Fruit fly (Drosophila melanogaster) whole organism, prepupa: ENCODE measurements around the gene CG3386.

ENCODE experiments used
- CG10669 ChIP-seq: fragments of 200-800 bp; sonication (Bioruptor generic); optimal IDR thresholded peaks from 3 replicates; lab custom pipeline; 2018; ENCODE audit warnings: missing biosample characterization, mild to moderate bottlenecking, missing genetic modification characterization, moderate library complexity
- CG11294 ChIP-seq: fragments of 200-800 bp; sonication (Bioruptor generic); IDR thresholded peaks from 2 replicates; pipeline ENCODE4 v1.3.6; 2022; ENCODE audit warnings: missing biosample characterization, missing genetic modification characterization
- CG15336 ChIP-seq: fragments of 200-800 bp; sonication (Bioruptor generic); IDR thresholded peaks from 2 replicates; pipeline ENCODE4 v1.3.6; 2022; ENCODE audit warnings: missing biosample characterization, missing genetic modification characterization
- CG32006 ChIP-seq: fragments of 200-800 bp; sonication (Bioruptor generic); optimal IDR thresholded peaks from 3 replicates; lab custom pipeline; 2017; ENCODE audit warnings: missing biosample characterization, mild to moderate bottlenecking, missing genetic modification characterization
- CG34406 ChIP-seq: fragments of 200-800 bp; sonication (Bioruptor generic); optimal IDR thresholded peaks from 3 replicates; lab custom pipeline; 2016; ENCODE audit warnings: missing biosample characterization, missing genetic modification characterization
- CG6163 ChIP-seq: fragments of 200-800 bp; sonication (Bioruptor generic); IDR thresholded peaks from 3 replicates; pipeline ENCODE4 v1.3.6; 2022; ENCODE audit warnings: missing biosample characterization, missing genetic modification characterization
- CG6276 ChIP-seq: fragments of 200-800 bp; sonication (Bioruptor generic); optimal IDR thresholded peaks from 2 replicates; lab custom pipeline; 2017; ENCODE audit warnings: missing biosample characterization, mild to moderate bottlenecking, missing genetic modification characterization
- CG6792 ChIP-seq: fragments of 200-800 bp; sonication (Bioruptor generic); optimal IDR thresholded peaks from 3 replicates; lab custom pipeline; 2016; ENCODE audit warnings: missing biosample characterization, missing genetic modification characterization
- CG6808 ChIP-seq: fragments of 200-800 bp; sonication (Bioruptor generic); optimal IDR thresholded peaks from 3 replicates; lab custom pipeline; 2017; ENCODE audit warnings: missing biosample characterization, missing genetic modification characterization, mild to moderate bottlenecking, moderate library complexity, missing genetic modification reagents
- CG6854 ChIP-seq: fragments of 200-800 bp; sonication (Bioruptor generic); optimal IDR thresholded peaks from 2 replicates; lab custom pipeline; 2017; ENCODE audit warnings: missing biosample characterization, mild to moderate bottlenecking, missing genetic modification characterization
- CG8632 ChIP-seq: fragments of 200-800 bp; sonication (Bioruptor generic); optimal IDR thresholded peaks from 3 replicates; lab custom pipeline; 2016; ENCODE audit warnings: missing biosample characterization, missing genetic modification characterization
- Eip75B ChIP-seq: fragments of 200-800 bp; sonication (Bioruptor generic); optimal IDR thresholded peaks from 3 replicates; lab custom pipeline; 2016; ENCODE audit warnings: missing biosample characterization, missing genetic modification characterization
- Eip93F ChIP-seq: fragments of 200-800 bp; sonication (Bioruptor generic); optimal IDR thresholded peaks from 2 replicates; lab custom pipeline; 2016; ENCODE audit warnings: missing biosample characterization, mild to moderate bottlenecking, missing genetic modification characterization
- Ets21C ChIP-seq: fragments of 200-800 bp; sonication (Bioruptor generic); optimal IDR thresholded peaks from 3 replicates; lab custom pipeline; 2016; ENCODE audit warnings: missing biosample characterization, missing genetic modification characterization
- Gug ChIP-seq: fragments of 200-800 bp; sonication (Bioruptor generic); IDR thresholded peaks from 2 replicates; pipeline ENCODE4 v1.3.6; 2022; ENCODE audit warnings: missing biosample characterization, missing genetic modification characterization
- Lpt ChIP-seq: fragments of 200-800 bp; sonication (Bioruptor generic); optimal IDR thresholded peaks from 3 replicates; lab custom pipeline; 2016; ENCODE audit warnings: missing biosample characterization, missing genetic modification characterization
- OdsH ChIP-seq: fragments of 200-800 bp; sonication (Bioruptor generic); optimal IDR thresholded peaks from 3 replicates; lab custom pipeline; 2016; ENCODE audit warnings: missing biosample characterization, missing genetic modification characterization
- Smox ChIP-seq: fragments of 200-800 bp; sonication (Bioruptor generic); optimal IDR thresholded peaks from 3 replicates; lab custom pipeline; 2016; ENCODE audit warnings: missing biosample characterization, missing genetic modification characterization
- Sox14 ChIP-seq: fragments of 200-800 bp; sonication (Bioruptor generic); optimal IDR thresholded peaks from 3 replicates; lab custom pipeline; 2016; ENCODE audit warnings: missing biosample characterization, missing genetic modification characterization
- achi ChIP-seq: fragments of 200-800 bp; sonication (Bioruptor generic); optimal IDR thresholded peaks from 3 replicates; lab custom pipeline; 2016; ENCODE audit warnings: missing biosample characterization, missing genetic modification characterization
- acj6 ChIP-seq: fragments of 200-800 bp; sonication (Bioruptor generic); optimal IDR thresholded peaks from 3 replicates; lab custom pipeline; 2016; ENCODE audit warnings: missing biosample characterization, missing genetic modification characterization
- cyc ChIP-seq: fragments of 200-800 bp; sonication (Bioruptor generic); optimal IDR thresholded peaks from 3 replicates; lab custom pipeline; 2016; ENCODE audit warnings: missing biosample characterization, missing genetic modification characterization
- dac ChIP-seq: fragments of 200-800 bp; sonication (Bioruptor generic); optimal IDR thresholded peaks from 2 replicates; lab custom pipeline; 2017; ENCODE audit warnings: missing biosample characterization, mild to moderate bottlenecking, missing genetic modification characterization
- eg ChIP-seq: fragments of 200-800 bp; sonication (Bioruptor generic); IDR thresholded peaks from 3 replicates; pipeline ENCODE4 v1.3.6; 2022; ENCODE audit warnings: missing biosample characterization, missing genetic modification characterization
- esn ChIP-seq: fragments of 200-800 bp; sonication (Bioruptor generic); optimal IDR thresholded peaks from 2 replicates; lab custom pipeline; 2016; ENCODE audit warnings: missing biosample characterization, mild to moderate bottlenecking, missing genetic modification characterization, moderate library complexity
- fkh ChIP-seq: fragments of 200-800 bp; sonication (Bioruptor generic); optimal IDR thresholded peaks from 3 replicates; lab custom pipeline; 2017; ENCODE audit warnings: missing biosample characterization, mild to moderate bottlenecking, missing genetic modification characterization, moderate library complexity
- ss ChIP-seq, 2 experiments: fragments of 200-800 bp; sonication (Bioruptor generic); optimal IDR thresholded peaks; 2 replicates in 1 of 2; 3 replicates in 1 of 2; lab custom pipeline; 2017 to 2018; ENCODE audit warnings: mild to moderate bottlenecking in 2 of 2, missing biosample characterization in 2 of 2, missing genetic modification characterization in 2 of 2, moderate library complexity in 1 of 2
- svp ChIP-seq: fragments of 200-800 bp; sonication (Bioruptor generic); peaks from one replicate; lab custom pipeline; 2016; ENCODE audit warnings: missing biosample characterization, missing genetic modification characterization
- vri ChIP-seq: fragments of 200-800 bp; sonication (Bioruptor generic); optimal IDR thresholded peaks from 3 replicates; lab custom pipeline; 2016; ENCODE audit warnings: missing biosample characterization, mild to moderate bottlenecking, missing genetic modification characterization

Gene CG3386

DNA sequence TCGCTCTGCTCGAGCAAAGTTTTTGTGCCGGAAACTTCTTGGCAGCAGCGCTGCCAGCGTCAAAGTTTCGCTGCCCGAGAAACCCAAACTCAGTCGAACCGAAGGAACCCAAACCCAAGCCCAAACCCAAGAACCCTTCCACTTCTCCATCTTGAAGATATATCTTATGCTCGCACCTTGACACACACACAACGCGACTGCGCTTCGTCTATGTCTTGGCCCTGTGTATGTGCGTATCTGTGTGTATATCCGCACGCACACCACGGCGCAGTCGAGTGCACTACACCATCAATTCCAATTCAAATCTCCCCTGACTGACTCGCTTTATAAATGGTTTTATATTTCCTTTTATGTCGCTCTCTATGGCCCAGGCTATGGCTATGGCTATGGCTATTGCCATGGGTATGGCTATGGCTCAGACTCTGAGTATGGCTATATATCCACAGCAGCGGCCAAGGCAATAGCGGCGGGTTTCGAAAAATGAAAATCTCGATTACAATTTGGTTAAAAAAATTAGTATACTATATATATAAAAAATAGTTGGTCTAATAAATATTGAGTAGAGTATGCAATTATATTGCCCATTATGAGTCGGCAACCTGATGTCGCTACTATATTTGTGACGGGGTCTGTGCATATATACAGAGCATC is 14.3 kb upstream of the CG3386 start (continued):
- TF ChIP-seq CG6854 (GFP tag; lab: Kevin White, UChicago) (peak; percentile 90), Sox14 (GFP tag; lab: Kevin White, UChicago) (peak; percentile 83), Gug (peak; percentile 93), svp (peak; percentile 87), CG6163 (peak; percentile 98), dac (peak; percentile 81), CG6276 (GFP tag; lab: Kevin White, UChicago) (peak; percentile 93), vri (GFP tag; lab: Kevin White, UChicago) (no peak), Lpt (GFP tag; lab: Kevin White, UChicago) (peak; percentile 92)
- TF ChIP-seq, all 60 proteins: peak for 56

DNA sequence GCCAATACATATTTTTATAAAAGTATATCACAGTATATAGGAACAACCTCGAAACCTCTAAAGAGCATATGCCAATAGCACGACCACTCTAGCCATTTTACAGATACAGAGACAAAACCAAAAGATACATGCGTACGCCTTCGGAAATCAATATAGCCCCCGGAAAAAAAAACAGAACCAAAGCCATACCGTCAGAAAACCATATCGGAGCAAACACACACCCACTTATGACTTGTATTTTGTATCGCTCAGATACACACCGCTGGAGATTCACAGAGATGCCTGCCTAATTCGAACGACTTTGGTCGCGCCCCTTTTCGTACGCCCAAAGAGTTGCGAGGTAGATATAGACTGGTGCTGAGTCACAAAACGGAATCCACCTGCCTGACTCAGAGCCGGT is 13.2 kb upstream of the CG3386 start:
- TF ChIP-seq cyc (no peak), esn (GFP tag; lab: Kevin White, UChicago) (no peak), CG34406 (GFP tag; lab: Kevin White, UChicago) (no peak), Eip93F (GFP tag; lab: Kevin White, UChicago) (no peak), ss (GFP tag; optimal IDR thresholded peaks at IDR 0.05; lab: Kevin White, UChicago) (no peak), CG11294 (GFP tag; lab: Robert Waterston, UW) (no peak), acj6 (GFP tag; lab: Kevin White, UChicago) (no peak), CG6808 (GFP tag; lab: Kevin White, UChicago) (no peak)

DNA sequence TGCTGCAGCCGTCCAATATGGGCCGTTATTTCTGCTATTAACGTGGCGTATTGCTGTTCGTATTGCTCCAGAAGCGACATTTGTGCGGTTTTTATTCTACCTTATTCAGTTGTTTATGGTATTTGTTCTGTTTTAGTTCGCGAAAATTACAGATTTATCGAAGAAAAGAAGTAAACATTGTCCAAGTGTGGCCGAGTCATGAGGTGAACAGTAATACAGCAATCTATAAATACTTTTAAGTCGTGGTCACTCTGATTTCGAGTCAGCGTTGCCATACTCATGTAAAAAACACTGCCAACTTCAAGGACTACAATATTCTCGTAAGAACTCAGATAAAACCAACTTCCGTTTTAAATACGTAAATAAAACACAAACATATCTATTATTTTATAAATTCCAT is 10.4 kb upstream of the CG3386 start, which contains the start of gene Vti1a:
Gene Vti1a, minus strand, starts transcription at position 221 of the 400 bp plus-strand sequence.
- peak; percentile 45 for TF ChIP-seq Sox14 (GFP tag; lab: Kevin White, UChicago)
- no peak for TF ChIP-seq CG10669 (GFP tag; lab: Kevin White, UChicago)
- peak; percentile 74 for TF ChIP-seq fkh (GFP tag; lab: Kevin White, UChicago)

DNA sequence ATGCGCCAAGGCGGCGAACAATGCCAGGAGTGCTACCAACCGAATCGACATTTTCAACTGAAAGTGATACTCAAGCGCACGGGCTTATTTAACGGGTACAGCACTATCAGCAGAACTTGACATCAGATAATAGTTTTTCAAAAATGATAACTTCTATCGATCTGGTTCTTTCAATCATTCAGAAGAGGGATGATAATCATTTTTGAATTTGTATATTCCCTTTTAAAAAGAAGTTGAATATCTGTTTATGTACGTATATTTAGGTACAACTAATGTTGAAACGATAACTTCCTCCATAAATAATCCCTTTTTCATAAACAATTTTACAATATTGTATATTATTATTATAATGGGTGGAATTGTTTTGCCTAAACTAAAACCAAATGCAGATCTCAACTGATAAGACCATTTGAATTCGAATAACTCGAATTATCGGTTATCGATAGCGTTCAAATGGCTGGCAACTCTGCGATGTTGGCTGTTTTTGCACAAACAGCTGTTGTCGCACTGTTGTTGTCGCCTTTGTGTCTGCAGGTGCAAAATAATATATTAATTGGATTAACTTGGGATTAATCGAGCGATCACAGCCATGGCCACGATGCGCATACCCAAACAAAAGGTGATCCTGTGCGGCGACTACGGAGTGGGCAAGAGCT is 7.9 kb upstream of the CG3386 start, which contains the start of the genes CG32483 and RabX6:
Gene CG32483, minus strand, starts transcription at position 51 of the 656 bp plus-strand sequence.
Gene RabX6, plus strand, starts transcription at position 487 of the 656 bp plus-strand sequence.
- TF ChIP-seq svp, result peak; percentile 24
- no peak for TF ChIP-seq CG8632 (GFP tag; lab: Kevin White, UChicago)
- TF ChIP-seq Sox14 (GFP tag; lab: Kevin White, UChicago), result peak; percentile 45
- TF ChIP-seq Eip93F (GFP tag; lab: Kevin White, UChicago), result no peak
- no peak for TF ChIP-seq CG34406 (GFP tag; lab: Kevin White, UChicago)
- no peak for TF ChIP-seq Gug

DNA sequence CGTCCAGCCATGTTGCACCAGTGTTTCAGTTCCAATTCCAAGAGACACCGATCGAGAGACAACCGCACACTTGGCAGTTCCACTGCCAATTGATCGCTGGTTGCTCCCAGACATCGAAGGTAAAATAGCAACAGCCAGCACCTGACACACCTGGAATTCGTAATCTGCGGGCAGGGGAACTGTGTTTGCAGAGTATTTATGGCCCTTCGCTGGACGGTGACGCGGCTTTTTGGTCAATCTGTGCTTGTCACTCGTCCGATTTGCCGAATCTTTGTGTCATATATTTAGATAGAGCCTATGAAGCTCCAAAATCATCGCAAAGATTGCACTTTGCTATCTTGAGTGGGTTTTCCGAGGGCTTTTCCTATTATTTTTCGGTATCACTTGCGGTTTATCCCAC is 5.6 kb upstream of the CG3386 start, which contains the start of gene hiro:
Gene hiro, minus strand, starts transcription at position 101 of the 400 bp plus-strand sequence.
- TF ChIP-seq Eip93F (GFP tag; lab: Kevin White, UChicago), result no peak
- no peak for TF ChIP-seq Smox (GFP tag; lab: Kevin White, UChicago)
- TF ChIP-seq CG32006, result no peak
- no peak for TF ChIP-seq eg (GFP tag; lab: Robert Waterston, UW)
- TF ChIP-seq Eip75B (GFP tag; lab: Kevin White, UChicago), result no peak
- no peak for TF ChIP-seq esn (GFP tag; lab: Kevin White, UChicago)
- TF ChIP-seq vri (GFP tag; lab: Kevin White, UChicago), result no peak
- no peak for TF ChIP-seq ss (GFP tag; optimal IDR thresholded peaks at IDR 0.05; lab: Kevin White, UChicago)
- no peak for TF ChIP-seq CG6792 (GFP tag; lab: Kevin White, UChicago)
- no peak for TF ChIP-seq CG6854 (GFP tag; lab: Kevin White, UChicago)
- TF ChIP-seq CG15336 (GFP tag; lab: Robert Waterston, UW), result no peak
- no peak for TF ChIP-seq achi (GFP tag; lab: Kevin White, UChicago)
- no peak for TF ChIP-seq OdsH (GFP tag; lab: Kevin White, UChicago)
- no peak for TF ChIP-seq Ets21C (GFP tag; lab: Kevin White, UChicago)
- no peak for TF ChIP-seq Sox14 (GFP tag; lab: Kevin White, UChicago)
